Fruit fly (Drosophila melanogaster) whole organism, prepupa: ENCODE measurements around the gene Bre1.

ENCODE experiments used
- Blimp-1 ChIP-seq: fragments of 200-800 bp; sonication (Bioruptor generic); optimal IDR thresholded peaks from 3 replicates; lab custom pipeline; 2017; ENCODE audit warnings: missing biosample characterization, missing genetic modification characterization, mild to moderate bottlenecking, moderate library complexity, missing genetic modification reagents
- CG10631 ChIP-seq: fragments of 200-800 bp; sonication (Bioruptor generic); optimal IDR thresholded peaks from 2 replicates; lab custom pipeline; 2016; ENCODE audit warnings: missing biosample characterization, missing genetic modification characterization
- CG10669 ChIP-seq: fragments of 200-800 bp; sonication (Bioruptor generic); optimal IDR thresholded peaks from 3 replicates; lab custom pipeline; 2018; ENCODE audit warnings: missing biosample characterization, mild to moderate bottlenecking, missing genetic modification characterization, moderate library complexity
- CG11294 ChIP-seq: fragments of 200-800 bp; sonication (Bioruptor generic); IDR thresholded peaks from 2 replicates; pipeline ENCODE4 v1.3.6; 2022; ENCODE audit warnings: missing biosample characterization, missing genetic modification characterization
- CG11902 ChIP-seq: fragments of 200-800 bp; sonication (Bioruptor generic); optimal IDR thresholded peaks from 3 replicates; lab custom pipeline; 2016; ENCODE audit warnings: missing biosample characterization, missing genetic modification characterization
- CG1621 ChIP-seq: fragments of 200-800 bp; sonication (Bioruptor generic); optimal IDR thresholded peaks from 3 replicates; lab custom pipeline; 2018; ENCODE audit warnings: missing biosample characterization, mild to moderate bottlenecking, missing genetic modification characterization
- CG16779 ChIP-seq: fragments of 200-800 bp; sonication (Bioruptor generic); optimal IDR thresholded peaks from 3 replicates; lab custom pipeline; 2017; ENCODE audit warnings: missing biosample characterization, mild to moderate bottlenecking, missing genetic modification characterization
- CG3032 ChIP-seq: fragments of 200-800 bp; optimal IDR thresholded peaks from 2 replicates; lab custom pipeline; 2019; ENCODE audit warnings: missing biosample characterization, mild to moderate bottlenecking, missing genetic modification characterization, moderate library complexity
- CG31627 ChIP-seq: fragments of 200-800 bp; sonication (Bioruptor generic); optimal IDR thresholded peaks from 3 replicates; lab custom pipeline; 2016; ENCODE audit warnings: missing biosample characterization, missing genetic modification characterization
- CG32006 ChIP-seq: fragments of 200-800 bp; sonication (Bioruptor generic); optimal IDR thresholded peaks from 3 replicates; lab custom pipeline; 2017; ENCODE audit warnings: missing biosample characterization, mild to moderate bottlenecking, missing genetic modification characterization
- CG34406 ChIP-seq: fragments of 200-800 bp; sonication (Bioruptor generic); optimal IDR thresholded peaks from 3 replicates; lab custom pipeline; 2016; ENCODE audit warnings: missing biosample characterization, missing genetic modification characterization
- CG3919 ChIP-seq: fragments of 200-800 bp; sonication (Bioruptor generic); optimal IDR thresholded peaks from 3 replicates; lab custom pipeline; 2016; ENCODE audit warnings: missing biosample characterization, missing genetic modification characterization
- CG4318 ChIP-seq: fragments of 200-800 bp; sonication (Bioruptor generic); optimal IDR thresholded peaks from 3 replicates; lab custom pipeline; 2017; ENCODE audit warnings: missing biosample characterization, mild to moderate bottlenecking, missing genetic modification characterization
- CG6163 ChIP-seq: fragments of 200-800 bp; sonication (Bioruptor generic); IDR thresholded peaks from 3 replicates; pipeline ENCODE4 v1.3.6; 2022; ENCODE audit warnings: missing biosample characterization, missing genetic modification characterization
- CG8119 ChIP-seq: fragments of 200-800 bp; sonication (Bioruptor generic); IDR thresholded peaks from 3 replicates; pipeline ENCODE4 v1.3.6; 2022; ENCODE audit warnings: missing biosample characterization, missing genetic modification characterization
- CG8319 ChIP-seq: fragments of 200-800 bp; sonication (Bioruptor generic); optimal IDR thresholded peaks from 3 replicates; lab custom pipeline; 2016; ENCODE audit warnings: missing biosample characterization, missing genetic modification characterization
- Eip75B ChIP-seq: fragments of 200-800 bp; sonication (Bioruptor generic); optimal IDR thresholded peaks from 3 replicates; lab custom pipeline; 2016; ENCODE audit warnings: missing biosample characterization, missing genetic modification characterization
- Eip78C ChIP-seq: fragments of 200-800 bp; sonication (Bioruptor generic); peaks from one replicate; lab custom pipeline; 2016; ENCODE audit warnings: missing biosample characterization, missing genetic modification characterization
- Eip93F ChIP-seq: fragments of 200-800 bp; sonication (Bioruptor generic); optimal IDR thresholded peaks from 2 replicates; lab custom pipeline; 2016; ENCODE audit warnings: missing biosample characterization, mild to moderate bottlenecking, missing genetic modification characterization
- Ets96B ChIP-seq: fragments of 200-800 bp; optimal IDR thresholded peaks from 2 replicates; lab custom pipeline; 2019; ENCODE audit warnings: missing biosample characterization, mild to moderate bottlenecking, missing genetic modification characterization, moderate library complexity
- Hr38 ChIP-seq: sonication (Bioruptor generic); optimal IDR thresholded peaks from 2 replicates; lab custom pipeline; 2016; ENCODE audit warnings: missing biosample characterization, missing genetic modification characterization
- Hr4 ChIP-seq: fragments of 200-800 bp; sonication (Bioruptor generic); optimal IDR thresholded peaks from 3 replicates; lab custom pipeline; 2016; ENCODE audit warnings: missing biosample characterization, missing genetic modification characterization
- Lpt ChIP-seq: fragments of 200-800 bp; sonication (Bioruptor generic); optimal IDR thresholded peaks from 3 replicates; lab custom pipeline; 2016; ENCODE audit warnings: missing biosample characterization, missing genetic modification characterization
- OdsH ChIP-seq: fragments of 200-800 bp; sonication (Bioruptor generic); optimal IDR thresholded peaks from 3 replicates; lab custom pipeline; 2016; ENCODE audit warnings: missing biosample characterization, missing genetic modification characterization
- Smox ChIP-seq: fragments of 200-800 bp; sonication (Bioruptor generic); optimal IDR thresholded peaks from 3 replicates; lab custom pipeline; 2016; ENCODE audit warnings: missing biosample characterization, missing genetic modification characterization
- Sox102F ChIP-seq: fragments of 200-800 bp; sonication (Bioruptor generic); optimal IDR thresholded peaks from 2 replicates; lab custom pipeline; 2016; ENCODE audit warnings: missing biosample characterization, mild to moderate bottlenecking, missing genetic modification characterization
- Sox14 ChIP-seq: fragments of 200-800 bp; sonication (Bioruptor generic); optimal IDR thresholded peaks from 3 replicates; lab custom pipeline; 2016; ENCODE audit warnings: missing biosample characterization, missing genetic modification characterization
- achi ChIP-seq: fragments of 200-800 bp; sonication (Bioruptor generic); optimal IDR thresholded peaks from 3 replicates; lab custom pipeline; 2016; ENCODE audit warnings: missing biosample characterization, missing genetic modification characterization
- dac ChIP-seq: fragments of 200-800 bp; sonication (Bioruptor generic); optimal IDR thresholded peaks from 2 replicates; lab custom pipeline; 2017; ENCODE audit warnings: missing biosample characterization, mild to moderate bottlenecking, missing genetic modification characterization
- dsx ChIP-seq: fragments of 200-800 bp; optimal IDR thresholded peaks from 3 replicates; lab custom pipeline; 2019; ENCODE audit warnings: missing biosample characterization, mild to moderate bottlenecking, missing genetic modification characterization, moderate library complexity; ENCODE audit not compliant: poor library complexity, severe bottlenecking
- eg ChIP-seq: fragments of 200-800 bp; sonication (Bioruptor generic); IDR thresholded peaks from 3 replicates; pipeline ENCODE4 v1.3.6; 2022; ENCODE audit warnings: missing biosample characterization, missing genetic modification characterization
- esn ChIP-seq: fragments of 200-800 bp; sonication (Bioruptor generic); optimal IDR thresholded peaks from 2 replicates; lab custom pipeline; 2016; ENCODE audit warnings: missing biosample characterization, mild to moderate bottlenecking, missing genetic modification characterization, moderate library complexity
- fd59A ChIP-seq: fragments of 200-800 bp; sonication (Bioruptor generic); optimal IDR thresholded peaks from 2 replicates; lab custom pipeline; 2017; ENCODE audit warnings: missing biosample characterization, mild to moderate bottlenecking, missing genetic modification characterization, missing genetic modification reagents
- fkh ChIP-seq: fragments of 200-800 bp; sonication (Bioruptor generic); optimal IDR thresholded peaks from 3 replicates; lab custom pipeline; 2017; ENCODE audit warnings: missing biosample characterization, mild to moderate bottlenecking, missing genetic modification characterization, moderate library complexity
- lz ChIP-seq: fragments of 200-800 bp; sonication (Bioruptor generic); optimal IDR thresholded peaks from 3 replicates; lab custom pipeline; 2016; ENCODE audit warnings: missing biosample characterization, missing genetic modification characterization
- net ChIP-seq: fragments of 200-800 bp; sonication (Bioruptor generic); optimal IDR thresholded peaks from 3 replicates; lab custom pipeline; 2016; ENCODE audit warnings: missing biosample characterization, missing genetic modification characterization
- pdm3 ChIP-seq: fragments of 200-800 bp; sonication (Bioruptor generic); optimal IDR thresholded peaks from 3 replicates; lab custom pipeline; 2016; ENCODE audit warnings: missing biosample characterization, missing genetic modification characterization
- salr ChIP-seq, 2 experiments: fragments of 200-800 bp; sonication (Bioruptor generic); optimal IDR thresholded peaks; 3 replicates each; lab custom pipeline; 2016 to 2018; ENCODE audit warnings: missing biosample characterization in 2 of 2, missing genetic modification characterization in 2 of 2, mild to moderate bottlenecking in 1 of 2
- ss ChIP-seq, 2 experiments: fragments of 200-800 bp; sonication (Bioruptor generic); optimal IDR thresholded peaks; 2 replicates in 1 of 2; 3 replicates in 1 of 2; lab custom pipeline; 2017 to 2018; ENCODE audit warnings: mild to moderate bottlenecking in 2 of 2, missing biosample characterization in 2 of 2, missing genetic modification characterization in 2 of 2, moderate library complexity in 1 of 2
- svp ChIP-seq: fragments of 200-800 bp; sonication (Bioruptor generic); peaks from one replicate; lab custom pipeline; 2016; ENCODE audit warnings: missing biosample characterization, missing genetic modification characterization
- topi ChIP-seq: fragments of 200-800 bp; sonication (Bioruptor generic); optimal IDR thresholded peaks from 3 replicates; lab custom pipeline; 2016; ENCODE audit warnings: missing biosample characterization, missing genetic modification characterization

Bre1 gene

dm6 chr3L:5834245-5834644 is 40.3 kb upstream of the Bre1 start (continued):
- TF ChIP-seq Eip93F (GFP tag; lab: Kevin White, UChicago) = no peak
- peak; percentile 71 for TF ChIP-seq CG31627 (GFP tag; lab: Kevin White, UChicago)
- TF ChIP-seq dac (GFP tag; lab: Kevin White, UChicago) = peak; percentile 90
- TF ChIP-seq dsx (GFP tag; lab: Kevin White, UChicago) = peak; percentile 73
- no peak for TF ChIP-seq fkh (GFP tag; lab: Kevin White, UChicago)
- peak; percentile 67 for TF ChIP-seq CG1621 (tag; lab: Kevin White, UChicago)
- peak; percentile 77 for TF ChIP-seq Ets96B (tag; lab: Kevin White, UChicago)
- TF ChIP-seq CG32006 = peak; percentile 96
- peak; percentile 88 for TF ChIP-seq net (GFP tag; lab: Kevin White, UChicago)
- TF ChIP-seq Lpt (GFP tag; lab: Kevin White, UChicago) = peak; percentile 94
- TF ChIP-seq ss (GFP tag; optimal IDR thresholded peaks at IDR 0.05; lab: Kevin White, UChicago) = peak; percentile 48 to 55
- TF ChIP-seq pdm3 = peak; percentile 91
- peak; percentile 97 for TF ChIP-seq CG6163
- peak; percentile 33 for TF ChIP-seq CG11902
- TF ChIP-seq CG34406 (GFP tag; lab: Kevin White, UChicago) = peak; percentile 64
- peak; percentile 95 for TF ChIP-seq Eip78C (GFP tag; lab: Kevin White, UChicago)
- TF ChIP-seq Sox102F = peak; percentile 34
- peak; percentile 98 for TF ChIP-seq eg (GFP tag; lab: Robert Waterston, UW)
- peak; percentile 87 for TF ChIP-seq achi (GFP tag; lab: Kevin White, UChicago)
- peak; percentile 89 for TF ChIP-seq Sox14 (GFP tag; lab: Kevin White, UChicago)
- peak; percentile 62 for TF ChIP-seq topi (GFP tag; lab: Kevin White, UChicago)
- peak; percentile 97 for TF ChIP-seq CG8119 (GFP tag; lab: Robert Waterston, UW)
- peak; percentile 97 for TF ChIP-seq Hr4
- TF ChIP-seq CG8319 (GFP tag; lab: Kevin White, UChicago) = peak; percentile 51
- TF ChIP-seq esn = peak; percentile 59
- TF ChIP-seq lz = peak; percentile 59
- TF ChIP-seq Smox (GFP tag; lab: Kevin White, UChicago) = peak; percentile 34
- TF ChIP-seq Eip75B = peak; percentile 79
- peak; percentile 90 for TF ChIP-seq CG11294 (GFP tag; lab: Robert Waterston, UW)
- peak; percentile 82 for TF ChIP-seq svp
- TF ChIP-seq CG4318 (GFP tag; lab: Kevin White, UChicago) = peak; percentile 92
- peak; percentile 77 for TF ChIP-seq fd59A (GFP tag; lab: Kevin White, UChicago)
- TF ChIP-seq CG10631 = peak; percentile 87
- TF ChIP-seq Blimp-1 (GFP tag; lab: Kevin White, UChicago) = no peak
- TF ChIP-seq CG3032 (tag; lab: Kevin White, UChicago) = peak; percentile 77
- peak; percentile 89 for TF ChIP-seq CG3919
- peak; percentile 67 to 92 for TF ChIP-seq salr (GFP tag; optimal IDR thresholded peaks at IDR 0.05; lab: Kevin White, UChicago)
- TF ChIP-seq Hr38 (GFP tag; lab: Kevin White, UChicago) = peak; percentile 91

dm6 chr3L:5833761-5834160 is 39.8 kb upstream of the Bre1 start:
- TF ChIP-seq eg (GFP tag; lab: Robert Waterston, UW) (peak; percentile 47; the same call in 1 of the 3 replicates), CG16779 (tag; lab: Kevin White, UChicago) (no peak)

dm6 chr3L:5831890-5832289 is 37.9 kb upstream of the Bre1 start:
- TF ChIP-seq Eip75B = no peak
- TF ChIP-seq pdm3 = no peak
- TF ChIP-seq Blimp-1 (GFP tag; lab: Kevin White, UChicago) = no peak
- no peak for TF ChIP-seq OdsH (GFP tag; lab: Kevin White, UChicago)
- TF ChIP-seq achi (GFP tag; lab: Kevin White, UChicago) = no peak
- TF ChIP-seq CG11294 (GFP tag; lab: Robert Waterston, UW) = no peak
- no peak for TF ChIP-seq CG10669
